Worm (Caenorhabditis elegans): ENCODE results near the gene F26A1.8.

DNA sequence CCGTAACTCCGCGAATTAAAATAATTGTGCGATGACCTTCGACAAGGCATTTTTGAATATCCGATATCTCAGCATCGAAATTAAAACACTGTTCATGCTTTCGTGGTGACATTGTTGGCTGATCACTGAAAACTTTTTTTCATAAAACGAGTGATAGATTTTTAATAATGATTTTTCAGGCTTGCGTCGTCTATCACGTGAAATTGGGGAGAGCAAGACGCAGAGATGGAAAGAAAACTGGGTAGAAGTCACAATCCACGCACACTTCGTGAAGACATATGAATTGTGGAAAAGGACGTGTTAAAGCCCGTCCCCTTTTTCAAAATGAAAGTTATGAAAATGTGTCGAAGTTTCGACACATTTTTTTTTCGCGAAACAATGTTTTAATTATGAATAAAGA lies 27.7 kb upstream of the F26A1.8 start, which contains the start of gene nonu-1:
- no peak for TF ChIP-seq hmg-4 (GFP tag; optimal IDR thresholded peaks at IDR 0.05)
- no peak for TF ChIP-seq scrt-1 (GFP tag; IDR thresholded peaks at IDR 0.05)
- no peak for TF ChIP-seq ama-1 (optimal IDR thresholded peaks at IDR 0.05)
- no peak for TF ChIP-seq hnd-1 (tag; optimal IDR thresholded peaks at IDR 0.05)
- no peak for TF ChIP-seq B0310.2 (tag; optimal IDR thresholded peaks at IDR 0.05)
